Worm (Caenorhabditis elegans) whole organism, L3 larva: ENCODE results near the gene C23H4.8.

Experiments
- ZK546.5 ChIP-seq: sonication (generic microtip); optimal IDR thresholded peaks from 2 replicates; lab custom pipeline; 2017; ENCODE audit warnings: missing biosample characterization, missing genetic modification characterization
- ama-1 ChIP-seq: fragments of 150-350 bp; optimal IDR thresholded peaks from 2 replicates; lab custom pipeline; 2018
- ceh-16 ChIP-seq: sonication (generic microtip); optimal IDR thresholded peaks from 2 replicates; lab custom pipeline; 2017; ENCODE audit warnings: missing biosample characterization, missing genetic modification characterization
- ceh-28 ChIP-seq: fragments of 150-350 bp; optimal IDR thresholded peaks from 2 replicates; lab custom pipeline; 2014; ENCODE audit warnings: missing biosample characterization, missing genetic modification reagents, missing genetic modification characterization
- ceh-82 ChIP-seq: fragments of 150-350 bp; optimal IDR thresholded peaks from 2 replicates; lab custom pipeline; 2014; ENCODE audit warnings: missing biosample characterization, missing genetic modification characterization
- egl-5 ChIP-seq: fragments of 150-350 bp; optimal IDR thresholded peaks from 2 replicates; lab custom pipeline; 2017; ENCODE audit warnings: missing biosample characterization, missing genetic modification reagents, missing genetic modification characterization, inconsistent platforms
- elt-2 ChIP-seq: sonication (generic microtip); optimal IDR thresholded peaks from 2 replicates; lab custom pipeline; 2016; ENCODE audit warnings: missing genetic modification reagents, mild to moderate bottlenecking, missing genetic modification characterization, missing compliant biosample characterization
- elt-3 ChIP-seq, 3 experiments: fragments of 150-350 bp in 1 of 3; sonication (generic microtip) in 2 of 3; optimal IDR thresholded peaks; 2 replicates in 2 of 3; 4 replicates in 1 of 3; lab custom pipeline; 2014 to 2017; ENCODE audit warnings: missing biosample characterization in 3 of 3, missing genetic modification characterization in 3 of 3
- fkh-10 ChIP-seq: sonication (generic microtip); optimal IDR thresholded peaks from 2 replicates; lab custom pipeline; 2017; ENCODE audit warnings: missing biosample characterization, missing genetic modification reagents, missing genetic modification characterization
- hmg-11 ChIP-seq: sonication (generic microtip); optimal IDR thresholded peaks from 2 replicates; lab custom pipeline; 2016; ENCODE audit warnings: missing genetic modification characterization, missing compliant biosample characterization
- lin-39 ChIP-seq: fragments of 150-350 bp; optimal IDR thresholded peaks from 2 replicates; lab custom pipeline; 2018; ENCODE audit warnings: missing biosample characterization, missing genetic modification reagents, missing genetic modification characterization
- lsy-12 ChIP-seq: sonication (generic microtip); optimal IDR thresholded peaks from 2 replicates; lab custom pipeline; 2016; ENCODE audit warnings: mild to moderate bottlenecking, missing genetic modification characterization, missing compliant biosample characterization
- mdl-1 ChIP-seq: fragments of 150-350 bp; optimal IDR thresholded peaks from 2 replicates; lab custom pipeline; 2014; ENCODE audit warnings: missing biosample characterization, missing genetic modification characterization
- nfya-1 ChIP-seq: sonication (generic microtip); optimal IDR thresholded peaks from 2 replicates; lab custom pipeline; 2017; ENCODE audit warnings: missing genetic modification characterization, mild to moderate bottlenecking, missing compliant biosample characterization, antibody characterized with exemption, moderate library complexity; ENCODE audit not compliant: insufficient read depth
- nhr-23 ChIP-seq: fragments of 150-350 bp; optimal IDR thresholded peaks from 2 replicates; lab custom pipeline; 2014; ENCODE audit warnings: missing biosample characterization, missing genetic modification reagents, missing genetic modification characterization
- nhr-25 ChIP-seq: sonication (generic microtip); optimal IDR thresholded peaks from 2 replicates; lab custom pipeline; 2017; ENCODE audit warnings: missing biosample characterization, missing genetic modification characterization
- nhr-28 ChIP-seq: fragments of 150-350 bp; optimal IDR thresholded peaks from 2 replicates; lab custom pipeline; 2014; ENCODE audit warnings: missing biosample characterization, missing genetic modification characterization
- nhr-43 ChIP-seq: sonication (generic microtip); optimal IDR thresholded peaks from 2 replicates; lab custom pipeline; 2016; ENCODE audit warnings: mild to moderate bottlenecking, missing genetic modification characterization, missing compliant biosample characterization; ENCODE audit not compliant: poor library complexity, severe bottlenecking
- nhr-67 ChIP-seq: fragments of 150-350 bp; optimal IDR thresholded peaks from 2 replicates; lab custom pipeline; 2014; ENCODE audit warnings: missing biosample characterization, missing genetic modification characterization
- pha-4 ChIP-seq: fragments of 150-350 bp; optimal IDR thresholded peaks from 2 replicates; lab custom pipeline; 2014; ENCODE audit warnings: missing biosample characterization, missing genetic modification reagents, missing genetic modification characterization
- pqm-1 ChIP-seq: fragments of 150-350 bp; optimal IDR thresholded peaks from 2 replicates; lab custom pipeline; 2017; ENCODE audit warnings: missing biosample characterization, missing genetic modification characterization, inconsistent platforms
- snpc-4 ChIP-seq: fragments of 150-350 bp; optimal IDR thresholded peaks from 2 replicates; lab custom pipeline; 2014; ENCODE audit warnings: missing biosample characterization, missing genetic modification characterization
- tbx-2 ChIP-seq: sonication (generic microtip); optimal IDR thresholded peaks from 2 replicates; lab custom pipeline; 2016; ENCODE audit warnings: mild to moderate bottlenecking, missing genetic modification characterization, missing compliant biosample characterization
- unc-39 ChIP-seq: sonication (generic microtip); optimal IDR thresholded peaks from 4 replicates; lab custom pipeline; 2017; ENCODE audit warnings: missing biosample characterization, missing genetic modification characterization
- unc-62 ChIP-seq: fragments of 150-350 bp; sonication (generic microtip); optimal IDR thresholded peaks from 4 replicates; lab custom pipeline; 2014; ENCODE audit warnings: missing biosample characterization, missing genetic modification reagents, missing genetic modification characterization
- zag-1 ChIP-seq: fragments of 150-350 bp; optimal IDR thresholded peaks from 2 replicates; lab custom pipeline; 2014; ENCODE audit warnings: missing biosample characterization, missing genetic modification characterization
- ztf-11 ChIP-seq: fragments of 150-350 bp; optimal IDR thresholded peaks from 2 replicates; lab custom pipeline; 2014; ENCODE audit warnings: missing biosample characterization, missing genetic modification characterization

C23H4.8 gene

DNA sequence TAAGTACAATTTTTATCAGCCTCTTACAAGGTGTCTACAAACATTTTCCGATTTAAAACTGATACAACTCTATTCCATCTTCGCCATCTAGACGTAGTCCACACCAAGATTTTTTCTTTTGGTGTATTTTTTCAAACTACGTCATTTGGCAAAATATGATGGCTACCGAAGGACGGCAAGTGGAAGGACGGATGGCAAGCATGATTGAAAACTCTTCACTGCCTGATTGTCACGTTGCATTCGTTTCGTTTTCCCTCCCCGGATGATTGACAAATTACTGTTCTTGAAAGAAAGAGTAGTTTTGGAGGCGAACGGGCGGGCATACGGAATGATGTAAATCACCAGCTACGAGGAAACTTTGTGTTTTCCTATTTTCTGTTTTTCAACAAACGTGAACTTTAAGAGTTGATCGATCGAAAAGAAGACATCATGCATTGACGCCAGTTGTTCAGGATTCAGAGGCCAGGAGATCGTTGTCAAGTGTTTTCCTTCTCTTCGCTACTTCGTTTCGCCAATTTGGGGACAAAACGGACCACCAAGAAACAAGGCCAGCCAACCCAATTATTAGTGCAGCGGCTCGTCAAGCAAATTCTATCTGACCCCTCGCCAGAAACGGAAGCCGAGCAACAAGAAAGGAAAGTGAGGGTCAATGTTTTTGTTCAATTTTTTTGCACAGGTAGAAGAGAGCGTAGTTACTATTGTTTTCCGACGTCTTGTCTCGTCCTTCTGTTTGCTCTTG, 38.5 kb upstream of the C23H4.8 start:
- TF ChIP-seq nhr-25 (tag; lab: Kevin White, UChicago) (peak; percentile 51), nhr-23 (tag; lab: Kevin White, UChicago) (no peak), unc-62 (peak; percentile 33), zag-1 (no peak), ceh-82 (tag; lab: Kevin White, UChicago) (no peak), pha-4 (tag; lab: Kevin White, UChicago) (no peak), hmg-11 (tag; lab: Kevin White, UChicago) (no peak), ztf-11 (tag; lab: Kevin White, UChicago) (no peak), nfya-1 (tag; lab: Kevin White, UChicago) (no peak), ZK546.5 (tag; lab: Kevin White, UChicago) (no peak), lsy-12 (no peak), lin-39 (tag; lab: Kevin White, UChicago) (peak; percentile 47)
- TF ChIP-seq, all 47 proteins: peak for 3

- TF ChIP-seq pha-4 (tag; lab: Kevin White, UChicago) (peak; percentile 56), ama-1 (lab: Kevin White, UChicago) (no peak)
Measured at ce11 chrX:12179090-12179488, 38.0 kb upstream of the C23H4.8 start.

- TF ChIP-seq ceh-16 (tag; lab: Kevin White, UChicago) (no peak), zag-1 (no peak), pha-4 (tag; lab: Kevin White, UChicago) (no peak), snpc-4 (no peak), lsy-12 (no peak), tbx-2 (tag; lab: Kevin White, UChicago) (peak; percentile 34), unc-39 (tag; lab: Kevin White, UChicago) (no peak), egl-5 (peak; percentile 48), mdl-1 (tag; lab: Kevin White, UChicago) (no peak), nhr-28 (tag; lab: Kevin White, UChicago) (no peak), nhr-67 (no peak), ceh-28 (tag; lab: Kevin White, UChicago) (no peak), lin-39 (tag; lab: Kevin White, UChicago) (peak; percentile 64), elt-3 (tag; optimal IDR thresholded peaks at IDR 0.05; lab: Kevin White, UChicago) (no peak)
Measured at ce11 chrX:12179817-12180384, 37.1 kb upstream of the C23H4.8 start.

- TF ChIP-seq nhr-23 (tag; lab: Kevin White, UChicago) (peak; percentile 45), ama-1 (lab: Kevin White, UChicago) (no peak), fkh-10 (GFP tag; lab: Kevin White, UChicago) (no peak), nfya-1 (tag; lab: Kevin White, UChicago) (peak; percentile 33), nhr-43 (peak; percentile 73), nhr-25 (tag; lab: Kevin White, UChicago) (peak; percentile 82), unc-62 (peak; percentile 83), nhr-28 (tag; lab: Kevin White, UChicago) (no peak), ceh-28 (tag; lab: Kevin White, UChicago) (peak; percentile 54), ZK546.5 (tag; lab: Kevin White, UChicago) (no peak)
- TF ChIP-seq, all 47 proteins: peak for 6
Measured at ce11 chrX:12180681-12181080, 36.4 kb upstream of the C23H4.8 start.

ce11 chrX:12181606-12182005, 35.4 kb upstream of the C23H4.8 start:
- TF ChIP-seq elt-2 (tag; lab: Kevin White, UChicago) (peak; percentile 30), pha-4 (tag; lab: Kevin White, UChicago) (peak; percentile 39), fkh-10 (GFP tag; lab: Kevin White, UChicago) (no peak), pqm-1 (tag; lab: Kevin White, UChicago) (peak; percentile 28)
- TF ChIP-seq, all 47 proteins: peak for 3
